Worm (Caenorhabditis elegans) whole organism, L2 larva: ENCODE results near the gene srh-211.

ENCODE experiments used
- C34F6.9 ChIP-seq: fragments of 150-350 bp; optimal IDR thresholded peaks from 2 replicates; lab custom pipeline; 2014; ENCODE audit warnings: missing biosample characterization, missing genetic modification characterization
- F13H6.1 ChIP-seq: sonication (generic microtip); optimal IDR thresholded peaks from 2 replicates; lab custom pipeline; 2016; ENCODE audit warnings: missing genetic modification characterization, missing compliant biosample characterization
- R02D3.7 ChIP-seq: fragments of 150-350 bp; optimal IDR thresholded peaks from 2 replicates; lab custom pipeline; 2014; ENCODE audit warnings: missing biosample characterization, missing genetic modification characterization
- Y55F3AM.14 ChIP-seq: fragments of 200-800 bp; sonication (Bioruptor generic); optimal IDR thresholded peaks from 2 replicates; lab custom pipeline; 2018; ENCODE audit warnings: mild to moderate bottlenecking, missing genetic modification characterization, missing compliant biosample characterization
- aly-2 ChIP-seq: fragments of 150-350 bp; optimal IDR thresholded peaks from 2 replicates; lab custom pipeline; 2014; ENCODE audit warnings: missing biosample characterization, missing genetic modification characterization
- ama-1 ChIP-seq: fragments of 150-350 bp; optimal IDR thresholded peaks from 2 replicates; lab custom pipeline; 2018; ENCODE audit warnings: inconsistent platforms
- blmp-1 ChIP-seq: sonication (generic microtip); optimal IDR thresholded peaks from 2 replicates; lab custom pipeline; 2017; ENCODE audit warnings: missing genetic modification characterization, mild to moderate bottlenecking, missing compliant biosample characterization, antibody characterized with exemption, moderate library complexity; ENCODE audit not compliant: insufficient read depth
- ceh-82 ChIP-seq: fragments of 150-350 bp; optimal IDR thresholded peaks from 2 replicates; lab custom pipeline; 2014; ENCODE audit warnings: missing biosample characterization, missing genetic modification characterization
- crh-2 ChIP-seq: sonication (generic microtip); optimal IDR thresholded peaks from 2 replicates; lab custom pipeline; 2017; ENCODE audit warnings: missing biosample characterization, missing genetic modification characterization
- dmd-4 ChIP-seq: sonication (generic microtip); optimal IDR thresholded peaks from 2 replicates; lab custom pipeline; 2017; ENCODE audit warnings: missing biosample characterization, missing genetic modification characterization
- egl-27 ChIP-seq: sonication (generic microtip); optimal IDR thresholded peaks from 3 replicates; lab custom pipeline; 2017; ENCODE audit warnings: missing biosample characterization, missing genetic modification reagents, missing genetic modification characterization
- elt-1 ChIP-seq: fragments of 150-350 bp; optimal IDR thresholded peaks from 2 replicates; lab custom pipeline; 2014; ENCODE audit warnings: missing biosample characterization, missing genetic modification characterization
- gmeb-1 ChIP-seq: fragments of 150-350 bp; optimal IDR thresholded peaks from 2 replicates; lab custom pipeline; 2014; ENCODE audit warnings: missing biosample characterization, missing genetic modification characterization
- lin-13 ChIP-seq: fragments of 150-350 bp; optimal IDR thresholded peaks from 2 replicates; lab custom pipeline; 2014; ENCODE audit warnings: missing biosample characterization, missing genetic modification reagents, missing genetic modification characterization
- lin-39 ChIP-seq: fragments of 150-350 bp; optimal IDR thresholded peaks from 2 replicates; lab custom pipeline; 2014; ENCODE audit warnings: missing biosample characterization, missing genetic modification reagents, missing genetic modification characterization
- lsy-2 ChIP-seq, 2 experiments: fragments of 150-350 bp in 1 of 2; sonication (generic microtip) in 1 of 2; optimal IDR thresholded peaks; 2 replicates each; lab custom pipeline; 2014 to 2017; ENCODE audit warnings: missing biosample characterization in 2 of 2, missing genetic modification characterization in 2 of 2
- mbf-1 ChIP-seq: sonication (generic microtip); optimal IDR thresholded peaks from 2 replicates; lab custom pipeline; 2017; ENCODE audit warnings: missing biosample characterization, missing genetic modification characterization
- mdl-1 ChIP-seq, 2 experiments: fragments of 150-350 bp in 1 of 2; sonication (generic microtip) in 1 of 2; optimal IDR thresholded peaks; 2 replicates each; lab custom pipeline; 2017; ENCODE audit warnings: missing biosample characterization in 2 of 2, missing genetic modification characterization in 2 of 2
- nhr-10 ChIP-seq: sonication (generic microtip); optimal IDR thresholded peaks from 2 replicates; lab custom pipeline; 2017; ENCODE audit warnings: missing biosample characterization, missing genetic modification characterization
- nhr-11 ChIP-seq: fragments of 150-350 bp; optimal IDR thresholded peaks from 2 replicates; lab custom pipeline; 2014; ENCODE audit warnings: missing biosample characterization, missing genetic modification characterization
- nhr-129 ChIP-seq: fragments of 150-350 bp; optimal IDR thresholded peaks from 2 replicates; lab custom pipeline; 2014; ENCODE audit warnings: missing biosample characterization, missing genetic modification characterization
- nhr-23 ChIP-seq: fragments of 150-350 bp; optimal IDR thresholded peaks from 2 replicates; lab custom pipeline; 2014; ENCODE audit warnings: missing biosample characterization, missing genetic modification reagents, missing genetic modification characterization
- nhr-237 ChIP-seq: fragments of 150-350 bp; optimal IDR thresholded peaks from 2 replicates; lab custom pipeline; 2014; ENCODE audit warnings: missing biosample characterization, missing genetic modification characterization
- nhr-25 ChIP-seq: fragments of 150-350 bp; sonication (generic microtip); optimal IDR thresholded peaks from 3 replicates; lab custom pipeline; 2014; ENCODE audit warnings: missing biosample characterization, missing genetic modification characterization
- nhr-6 ChIP-seq: fragments of 150-350 bp; optimal IDR thresholded peaks from 2 replicates; lab custom pipeline; 2014; ENCODE audit warnings: missing biosample characterization, missing genetic modification characterization
- nhr-77 ChIP-seq: fragments of 150-350 bp; optimal IDR thresholded peaks from 2 replicates; lab custom pipeline; 2014; ENCODE audit warnings: missing biosample characterization, missing genetic modification characterization
- sem-4 ChIP-seq: fragments of 150-350 bp; optimal IDR thresholded peaks from 2 replicates; lab custom pipeline; 2014; ENCODE audit warnings: missing biosample characterization, missing genetic modification reagents, missing genetic modification characterization
- skn-1 ChIP-seq: sonication (generic microtip); optimal IDR thresholded peaks from 2 replicates; lab custom pipeline; 2017; ENCODE audit warnings: missing biosample characterization, missing genetic modification characterization
- sma-3 ChIP-seq: sonication (generic microtip); optimal IDR thresholded peaks from 2 replicates; lab custom pipeline; 2016; ENCODE audit warnings: missing genetic modification reagents, missing genetic modification characterization, missing compliant biosample characterization
- sma-9 ChIP-seq, 2 experiments: fragments of 150-350 bp in 1 of 2; sonication (generic microtip) in 1 of 2; optimal IDR thresholded peaks; 2 replicates each; lab custom pipeline; 2014 to 2016; ENCODE audit warnings: missing genetic modification characterization in 2 of 2, mild to moderate bottlenecking in 1 of 2, missing biosample characterization in 1 of 2, missing compliant biosample characterization in 1 of 2, missing genetic modification reagents in 1 of 2, moderate library complexity in 1 of 2
- snpc-4 ChIP-seq: fragments of 150-350 bp; optimal IDR thresholded peaks from 2 replicates; lab custom pipeline; 2014; ENCODE audit warnings: missing biosample characterization, missing genetic modification characterization
- unc-55 ChIP-seq: fragments of 150-350 bp; sonication (generic microtip); optimal IDR thresholded peaks from 3 replicates; lab custom pipeline; 2014; ENCODE audit warnings: missing biosample characterization, missing genetic modification reagents, missing genetic modification characterization
- unc-62 ChIP-seq: fragments of 150-350 bp; optimal IDR thresholded peaks from 2 replicates; lab custom pipeline; 2014; ENCODE audit warnings: missing biosample characterization, missing genetic modification reagents, missing genetic modification characterization
- zag-1 ChIP-seq: fragments of 150-350 bp; optimal IDR thresholded peaks from 2 replicates; lab custom pipeline; 2014; ENCODE audit warnings: missing biosample characterization, missing genetic modification characterization
- ztf-1 ChIP-seq: fragments of 200-800 bp; sonication (Bioruptor generic); conservative IDR thresholded peaks from 2 replicates; pipeline ENCODE4 v1.3.6; 2022; ENCODE audit warnings: missing genetic modification characterization, missing compliant biosample characterization
- ztf-11 ChIP-seq: sonication (generic microtip); optimal IDR thresholded peaks from 2 replicates; lab custom pipeline; 2017; ENCODE audit warnings: missing biosample characterization, missing genetic modification characterization
- ztf-4 ChIP-seq: fragments of 150-350 bp; optimal IDR thresholded peaks from 2 replicates; lab custom pipeline; 2014; ENCODE audit warnings: missing biosample characterization, missing genetic modification characterization

The srh-211 gene

ce11 chrV:4101567-4101966, 20.4 kb upstream of the srh-211 start, which contains the start of gene srj-40:
Gene srj-40, plus strand, starts transcription at chrV:4101867.
- TF ChIP-seq C34F6.9 = no peak
- no peak for TF ChIP-seq mbf-1 (tag; lab: Kevin White, UChicago)
- no peak for TF ChIP-seq nhr-77 (tag; lab: Kevin White, UChicago)
- TF ChIP-seq snpc-4 (tag; lab: Kevin White, UChicago) = no peak

- TF ChIP-seq nhr-77 (tag; lab: Kevin White, UChicago) (no peak), nhr-11 (tag; lab: Kevin White, UChicago) (no peak), mbf-1 (tag; lab: Kevin White, UChicago) (no peak), F13H6.1 (tag; lab: Kevin White, UChicago) (no peak), nhr-25 (tag; lab: Kevin White, UChicago) (no peak), nhr-237 (tag; lab: Kevin White, UChicago) (no peak), sem-4 (tag; lab: Kevin White, UChicago) (no peak), elt-1 (tag; lab: Kevin White, UChicago) (no peak), sma-3 (no peak), ztf-1 (no peak), dmd-4 (no peak), ceh-82 (no peak), R02D3.7 (tag; lab: Kevin White, UChicago) (no peak), blmp-1 (tag; lab: Kevin White, UChicago) (no peak), nhr-129 (tag; lab: Kevin White, UChicago) (no peak), ztf-4 (tag; lab: Kevin White, UChicago) (no peak), zag-1 (tag; lab: Kevin White, UChicago) (no peak), Y55F3AM.14 (GFP tag; lab: Kevin White, UChicago) (no peak), nhr-23 (tag; lab: Kevin White, UChicago) (no peak)
These were observed 13.6 kb upstream of the srh-211 start, which contains the start of gene nhr-181 for ce11 chrV:4094740-4095139. Gene nhr-181, plus strand, starts transcription at chrV:4095040.

ce11 chrV:4082952-4083351, 1.8 kb upstream of the srh-211 start, which contains the start of gene F38H12.5:
Gene F38H12.5, minus strand, starts transcription at chrV:4083052.
- no peak for TF ChIP-seq blmp-1 (tag; lab: Kevin White, UChicago)
- no peak for TF ChIP-seq nhr-25 (tag; lab: Kevin White, UChicago)
- TF ChIP-seq dmd-4 = no peak
- TF ChIP-seq lin-39 (tag; lab: Kevin White, UChicago) = no peak
- no peak for TF ChIP-seq unc-62 (GFP tag; lab: Kevin White, UChicago)
- TF ChIP-seq ztf-11 (tag; lab: Kevin White, UChicago) = no peak

ce11 chrV:4080546-4080945, 637 bp downstream of the srh-211 start:
- no peak for TF ChIP-seq dmd-4
- no peak for TF ChIP-seq ama-1 (lab: Kevin White, UChicago)
- no peak for TF ChIP-seq ztf-11 (tag; lab: Kevin White, UChicago)
- TF ChIP-seq C34F6.9 = no peak
- no peak for TF ChIP-seq ztf-4 (tag; lab: Kevin White, UChicago)
- no peak for TF ChIP-seq aly-2 (tag; lab: Kevin White, UChicago)
- TF ChIP-seq nhr-237 (tag; lab: Kevin White, UChicago) = no peak
- TF ChIP-seq zag-1 (tag; lab: Kevin White, UChicago) = no peak
- no peak for TF ChIP-seq nhr-6 (tag; lab: Kevin White, UChicago)
- TF ChIP-seq unc-62 (GFP tag; lab: Kevin White, UChicago) = no peak
- no peak for TF ChIP-seq crh-2 (tag; lab: Kevin White, UChicago)
- TF ChIP-seq lsy-2 (tag; optimal IDR thresholded peaks at IDR 0.05; lab: Kevin White, UChicago) = no peak
- no peak for TF ChIP-seq nhr-23 (tag; lab: Kevin White, UChicago)
- no peak for TF ChIP-seq unc-55 (GFP tag; lab: Kevin White, UChicago)
- TF ChIP-seq nhr-11 (tag; lab: Kevin White, UChicago) = no peak
- no peak for TF ChIP-seq sem-4 (tag; lab: Kevin White, UChicago)

- TF ChIP-seq sma-9 (GFP tag; optimal IDR thresholded peaks at IDR 0.05; lab: Kevin White, UChicago) (no peak), sma-9 (tag; optimal IDR thresholded peaks at IDR 0.05; lab: Kevin White, UChicago) (no peak), ztf-4 (tag; lab: Kevin White, UChicago) (no peak), C34F6.9 (no peak), egl-27 (tag; lab: Kevin White, UChicago) (no peak), skn-1 (tag; lab: Kevin White, UChicago) (no peak), lin-13 (GFP tag; lab: Kevin White, UChicago) (no peak), elt-1 (tag; lab: Kevin White, UChicago) (no peak), lin-39 (tag; lab: Kevin White, UChicago) (no peak), nhr-10 (tag; lab: Kevin White, UChicago) (no peak), unc-55 (GFP tag; lab: Kevin White, UChicago) (no peak), Y55F3AM.14 (GFP tag; lab: Kevin White, UChicago) (no peak), ceh-82 (no peak), mdl-1 (tag; optimal IDR thresholded peaks at IDR 0.05; lab: Kevin White, UChicago) (no peak), ztf-1 (no peak), nhr-23 (tag; lab: Kevin White, UChicago) (no peak), gmeb-1 (tag; lab: Kevin White, UChicago) (no peak), nhr-77 (tag; lab: Kevin White, UChicago) (no peak), mbf-1 (tag; lab: Kevin White, UChicago) (no peak), nhr-25 (tag; lab: Kevin White, UChicago) (no peak)
These were observed 7.7 kb downstream of the srh-211 start, which contains the start of gene otpl-2 for ce11 chrV:4073455-4073854. Gene otpl-2, plus strand, starts transcription at chrV:4073755.
